Worm (Caenorhabditis elegans) whole organism, L2 larva: ENCODE measurements around the gene ajm-1.

Experiments used
- F13H6.1 ChIP-seq: sonication (generic microtip); optimal IDR thresholded peaks from 2 replicates; lab custom pipeline; 2016; ENCODE audit warnings: missing genetic modification characterization, missing compliant biosample characterization
- R02D3.7 ChIP-seq: fragments of 150-350 bp; optimal IDR thresholded peaks from 2 replicates; lab custom pipeline; 2014; ENCODE audit warnings: missing biosample characterization, missing genetic modification characterization
- ZK546.5 ChIP-seq: sonication (generic microtip); optimal IDR thresholded peaks from 2 replicates; lab custom pipeline; 2017; ENCODE audit warnings: missing biosample characterization, missing genetic modification characterization
- alr-1 ChIP-seq: fragments of 150-350 bp; optimal IDR thresholded peaks from 2 replicates; lab custom pipeline; 2014; ENCODE audit warnings: missing biosample characterization, missing genetic modification characterization
- blmp-1 ChIP-seq: sonication (generic microtip); optimal IDR thresholded peaks from 2 replicates; lab custom pipeline; 2017; ENCODE audit warnings: missing genetic modification characterization, mild to moderate bottlenecking, missing compliant biosample characterization, antibody characterized with exemption, moderate library complexity; ENCODE audit not compliant: insufficient read depth
- ceh-82 ChIP-seq: fragments of 150-350 bp; optimal IDR thresholded peaks from 2 replicates; lab custom pipeline; 2014; ENCODE audit warnings: missing biosample characterization, missing genetic modification characterization
- crh-2 ChIP-seq: sonication (generic microtip); optimal IDR thresholded peaks from 2 replicates; lab custom pipeline; 2017; ENCODE audit warnings: missing biosample characterization, missing genetic modification characterization
- dmd-4 ChIP-seq: sonication (generic microtip); optimal IDR thresholded peaks from 2 replicates; lab custom pipeline; 2017; ENCODE audit warnings: missing biosample characterization, missing genetic modification characterization
- egl-27 ChIP-seq: sonication (generic microtip); optimal IDR thresholded peaks from 3 replicates; lab custom pipeline; 2017; ENCODE audit warnings: missing biosample characterization, missing genetic modification reagents, missing genetic modification characterization
- elt-1 ChIP-seq: fragments of 150-350 bp; optimal IDR thresholded peaks from 2 replicates; lab custom pipeline; 2014; ENCODE audit warnings: missing biosample characterization, missing genetic modification characterization
- elt-3 ChIP-seq: sonication (generic microtip); optimal IDR thresholded peaks from 2 replicates; lab custom pipeline; 2017; ENCODE audit warnings: missing biosample characterization, missing genetic modification characterization
- fos-1 ChIP-seq: fragments of 150-350 bp; optimal IDR thresholded peaks from 2 replicates; lab custom pipeline; 2014; ENCODE audit warnings: missing biosample characterization, missing genetic modification characterization
- gmeb-1 ChIP-seq: fragments of 150-350 bp; optimal IDR thresholded peaks from 2 replicates; lab custom pipeline; 2014; ENCODE audit warnings: missing biosample characterization, missing genetic modification characterization
- lin-11 ChIP-seq: fragments of 150-350 bp; sonication (generic microtip); optimal IDR thresholded peaks from 2 replicates; lab custom pipeline; 2014; ENCODE audit warnings: missing biosample characterization, missing genetic modification characterization, inconsistent platforms, mixed read lengths
- lin-39 ChIP-seq: fragments of 150-350 bp; optimal IDR thresholded peaks from 2 replicates; lab custom pipeline; 2014; ENCODE audit warnings: missing biosample characterization, missing genetic modification reagents, missing genetic modification characterization
- lsy-2 ChIP-seq, 2 experiments: fragments of 150-350 bp in 1 of 2; sonication (generic microtip) in 1 of 2; optimal IDR thresholded peaks; 2 replicates each; lab custom pipeline; 2014 to 2017; ENCODE audit warnings: missing biosample characterization in 2 of 2, missing genetic modification characterization in 2 of 2
- mab-5 ChIP-seq: fragments of 150-350 bp; optimal IDR thresholded peaks from 2 replicates; lab custom pipeline; 2014; ENCODE audit warnings: missing biosample characterization, missing genetic modification characterization
- mbf-1 ChIP-seq: sonication (generic microtip); optimal IDR thresholded peaks from 2 replicates; lab custom pipeline; 2017; ENCODE audit warnings: missing biosample characterization, missing genetic modification characterization
- mdl-1 ChIP-seq, 2 experiments: fragments of 150-350 bp in 1 of 2; sonication (generic microtip) in 1 of 2; optimal IDR thresholded peaks; 2 replicates each; lab custom pipeline; 2017; ENCODE audit warnings: missing biosample characterization in 2 of 2, missing genetic modification characterization in 2 of 2
- nhr-10 ChIP-seq: sonication (generic microtip); optimal IDR thresholded peaks from 2 replicates; lab custom pipeline; 2017; ENCODE audit warnings: missing biosample characterization, missing genetic modification characterization
- nhr-11 ChIP-seq: fragments of 150-350 bp; optimal IDR thresholded peaks from 2 replicates; lab custom pipeline; 2014; ENCODE audit warnings: missing biosample characterization, missing genetic modification characterization
- nhr-12 ChIP-seq: fragments of 150-350 bp; optimal IDR thresholded peaks from 2 replicates; lab custom pipeline; 2014; ENCODE audit warnings: missing biosample characterization, missing genetic modification characterization
- nhr-129 ChIP-seq: fragments of 150-350 bp; optimal IDR thresholded peaks from 2 replicates; lab custom pipeline; 2014; ENCODE audit warnings: missing biosample characterization, missing genetic modification characterization
- nhr-21 ChIP-seq: fragments of 150-350 bp; optimal IDR thresholded peaks from 2 replicates; lab custom pipeline; 2014; ENCODE audit warnings: missing biosample characterization, missing genetic modification characterization
- nhr-23 ChIP-seq: fragments of 150-350 bp; optimal IDR thresholded peaks from 2 replicates; lab custom pipeline; 2014; ENCODE audit warnings: missing biosample characterization, missing genetic modification reagents, missing genetic modification characterization
- nhr-25 ChIP-seq: fragments of 150-350 bp; sonication (generic microtip); optimal IDR thresholded peaks from 3 replicates; lab custom pipeline; 2014; ENCODE audit warnings: missing biosample characterization, missing genetic modification characterization
- nhr-6 ChIP-seq: fragments of 150-350 bp; optimal IDR thresholded peaks from 2 replicates; lab custom pipeline; 2014; ENCODE audit warnings: missing biosample characterization, missing genetic modification characterization
- peb-1 ChIP-seq: fragments of 150-350 bp; optimal IDR thresholded peaks from 2 replicates; lab custom pipeline; 2014; ENCODE audit warnings: missing biosample characterization, missing genetic modification characterization
- skn-1 ChIP-seq: sonication (generic microtip); optimal IDR thresholded peaks from 2 replicates; lab custom pipeline; 2017; ENCODE audit warnings: missing biosample characterization, missing genetic modification characterization
- sma-3 ChIP-seq: sonication (generic microtip); optimal IDR thresholded peaks from 2 replicates; lab custom pipeline; 2016; ENCODE audit warnings: missing genetic modification reagents, missing genetic modification characterization, missing compliant biosample characterization
- sma-9 ChIP-seq, 2 experiments: fragments of 150-350 bp in 1 of 2; sonication (generic microtip) in 1 of 2; optimal IDR thresholded peaks; 2 replicates each; lab custom pipeline; 2014 to 2016; ENCODE audit warnings: missing genetic modification characterization in 2 of 2, mild to moderate bottlenecking in 1 of 2, missing biosample characterization in 1 of 2, missing compliant biosample characterization in 1 of 2, missing genetic modification reagents in 1 of 2, moderate library complexity in 1 of 2
- unc-39 ChIP-seq: fragments of 150-350 bp; optimal IDR thresholded peaks from 2 replicates; lab custom pipeline; 2014; ENCODE audit warnings: missing biosample characterization, missing genetic modification characterization
- unc-55 ChIP-seq: fragments of 150-350 bp; sonication (generic microtip); optimal IDR thresholded peaks from 3 replicates; lab custom pipeline; 2014; ENCODE audit warnings: missing biosample characterization, missing genetic modification reagents, missing genetic modification characterization
- unc-62 ChIP-seq: fragments of 150-350 bp; optimal IDR thresholded peaks from 2 replicates; lab custom pipeline; 2014; ENCODE audit warnings: missing biosample characterization, missing genetic modification reagents, missing genetic modification characterization
- zag-1 ChIP-seq: fragments of 150-350 bp; optimal IDR thresholded peaks from 2 replicates; lab custom pipeline; 2014; ENCODE audit warnings: missing biosample characterization, missing genetic modification characterization
- ztf-11 ChIP-seq: sonication (generic microtip); optimal IDR thresholded peaks from 2 replicates; lab custom pipeline; 2017; ENCODE audit warnings: missing biosample characterization, missing genetic modification characterization
- ztf-4 ChIP-seq: fragments of 150-350 bp; optimal IDR thresholded peaks from 2 replicates; lab custom pipeline; 2014; ENCODE audit warnings: missing biosample characterization, missing genetic modification characterization

The ajm-1 gene

DNA sequence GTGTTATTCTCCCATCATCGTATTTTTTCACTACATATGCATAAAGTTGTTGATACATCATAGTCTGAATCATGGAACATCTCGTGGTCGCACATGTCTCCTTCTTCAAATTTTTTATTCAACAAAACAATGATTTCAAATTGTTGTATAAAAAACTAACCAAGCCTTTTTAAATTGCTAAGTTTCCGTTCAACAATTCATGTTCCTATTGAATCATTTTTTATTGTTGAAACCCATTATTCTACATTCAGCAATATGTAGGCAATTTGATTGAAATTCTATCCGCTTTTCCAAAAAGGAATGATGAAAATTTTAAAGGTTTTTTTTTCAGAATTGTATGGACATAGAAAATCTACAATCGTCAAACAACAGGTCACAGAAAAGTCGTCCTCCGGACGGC lies at the start of gene ajm-1:
TSS of gene ajm-1 (plus strand) at position 301 of the 400 bp plus-strand sequence.
- no peak for TF ChIP-seq ZK546.5 (tag; lab: Kevin White, UChicago)
- TF ChIP-seq nhr-129 (tag; lab: Kevin White, UChicago), result no peak
- TF ChIP-seq ztf-11 (tag; lab: Kevin White, UChicago), result no peak
- no peak for TF ChIP-seq unc-62 (GFP tag; lab: Kevin White, UChicago)
- TF ChIP-seq skn-1 (tag; lab: Kevin White, UChicago), result no peak
- no peak for TF ChIP-seq ztf-4 (tag; lab: Kevin White, UChicago)
- TF ChIP-seq nhr-10, result no peak
- TF ChIP-seq nhr-23 (tag; lab: Kevin White, UChicago), result no peak

DNA sequence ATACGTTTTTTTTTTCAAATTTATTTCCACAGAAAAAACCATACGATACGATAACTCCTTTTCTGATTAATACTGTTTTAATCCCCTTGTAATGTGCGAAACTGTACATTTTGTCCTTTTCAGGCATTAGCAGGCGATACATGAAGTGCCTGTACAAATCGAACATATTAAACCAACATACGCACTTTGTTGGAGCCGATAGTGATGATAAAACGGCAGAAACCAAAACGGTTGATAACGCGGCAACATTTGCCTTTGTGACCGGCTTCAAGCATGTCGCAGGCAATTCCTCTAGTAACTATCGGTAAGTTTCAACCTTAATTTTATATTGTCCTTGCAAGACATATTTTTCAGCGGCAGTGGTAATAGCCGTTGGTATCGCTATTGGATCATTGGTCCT lies 48.4 kb upstream of the ajm-1 start, which contains the start of gene nep-22:
TSS of gene nep-22 (plus strand) at position 245 of the 400 bp plus-strand sequence.
- TF ChIP-seq fos-1 (tag; lab: Kevin White, UChicago) (peak; percentile 86), R02D3.7 (tag; lab: Kevin White, UChicago) (no peak)

- no peak for TF ChIP-seq elt-3 (tag; lab: Kevin White, UChicago)
- TF ChIP-seq skn-1 (tag; lab: Kevin White, UChicago), result peak; percentile 65
- TF ChIP-seq alr-1 (tag; lab: Kevin White, UChicago), result no peak
- peak; percentile 84 for TF ChIP-seq fos-1 (tag; lab: Kevin White, UChicago)
- peak; percentile 50 for TF ChIP-seq nhr-129 (tag; lab: Kevin White, UChicago)
- TF ChIP-seq unc-39, result no peak
- TF ChIP-seq nhr-12 (tag; lab: Kevin White, UChicago), result no peak
- no peak for TF ChIP-seq peb-1 (tag; lab: Kevin White, UChicago)
- TF ChIP-seq zag-1 (tag; lab: Kevin White, UChicago), result no peak
- no peak for TF ChIP-seq mdl-1 (tag; optimal IDR thresholded peaks at IDR 0.05; lab: Kevin White, UChicago)
- no peak for TF ChIP-seq F13H6.1 (tag; lab: Kevin White, UChicago)
- no peak for TF ChIP-seq nhr-25
- no peak for TF ChIP-seq sma-3 (GFP tag; lab: Kevin White, UChicago)
- TF ChIP-seq nhr-10, result no peak
- no peak for TF ChIP-seq lin-11
- no peak for TF ChIP-seq gmeb-1
- no peak for TF ChIP-seq mab-5 (tag; lab: Kevin White, UChicago)
- no peak for TF ChIP-seq blmp-1 (tag; lab: Kevin White, UChicago)
- TF ChIP-seq unc-55 (GFP tag; lab: Kevin White, UChicago), result no peak
- TF ChIP-seq nhr-21 (tag; lab: Kevin White, UChicago), result no peak
- no peak for TF ChIP-seq ZK546.5 (tag; lab: Kevin White, UChicago)
- TF ChIP-seq ceh-82, result no peak
- TF ChIP-seq nhr-6 (tag; lab: Kevin White, UChicago), result no peak
- TF ChIP-seq crh-2 (tag; lab: Kevin White, UChicago), result peak; percentile 40
Observed at ce11 chrX:9035142-9035541, 47.6 kb upstream of the ajm-1 start.

DNA sequence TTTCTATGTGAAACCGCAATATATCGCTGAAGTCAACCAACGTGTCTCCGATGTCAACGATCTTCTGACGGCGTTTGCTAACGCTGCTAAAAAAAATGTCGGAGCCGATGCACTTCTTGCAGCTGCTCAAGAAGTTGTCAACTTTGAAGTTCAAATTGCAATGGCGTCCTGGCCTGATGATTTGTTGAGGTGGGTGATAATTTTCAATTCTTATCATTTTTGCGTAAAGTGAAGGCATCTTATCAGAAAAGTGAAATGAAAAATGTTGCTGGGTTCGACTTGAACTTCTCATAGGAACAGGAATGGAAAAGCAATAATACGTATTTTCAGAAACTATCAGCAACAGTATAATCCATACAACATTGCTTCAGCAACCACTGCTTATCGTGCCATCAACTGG lies 46.5 kb upstream of the ajm-1 start:
- no peak for TF ChIP-seq lin-39 (tag; lab: Kevin White, UChicago)
- TF ChIP-seq sma-9 (GFP tag; optimal IDR thresholded peaks at IDR 0.05; lab: Kevin White, UChicago), result peak; percentile 12
- TF ChIP-seq sma-9 (tag; optimal IDR thresholded peaks at IDR 0.05; lab: Kevin White, UChicago), result no peak
- peak; percentile 72 for TF ChIP-seq fos-1 (tag; lab: Kevin White, UChicago)
- TF ChIP-seq, all 48 proteins: peak for 2

DNA sequence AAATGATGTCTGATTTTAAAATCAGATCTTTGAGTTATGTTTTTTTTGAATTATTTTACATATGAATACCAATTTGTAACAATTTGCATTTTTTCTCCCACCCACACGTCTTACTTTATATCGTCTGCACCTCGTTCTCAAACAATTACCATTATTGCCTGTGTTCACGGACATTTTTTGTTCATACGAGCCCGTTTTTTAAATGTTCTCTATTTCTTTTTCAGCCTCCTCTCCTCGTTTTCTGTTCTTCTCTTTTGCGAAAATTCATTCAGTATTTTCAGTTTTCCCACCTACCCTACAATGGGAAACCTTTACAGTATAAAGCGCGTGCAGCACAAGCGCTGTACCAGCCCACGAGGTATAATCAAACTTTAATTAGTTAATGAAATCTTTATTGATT lies 36.8 kb upstream of the ajm-1 start, which contains the start of gene prdm-14:
TSS of gene prdm-14 (plus strand) at position 301 of the 400 bp plus-strand sequence.
- no peak for TF ChIP-seq dmd-4

ce11 chrX:9048657-9049056 lies 34.1 kb upstream of the ajm-1 start, which contains the start of gene F47E1.20:
TSS of gene F47E1.20 (plus strand) at chrX:9048957.
- TF ChIP-seq peb-1 (tag; lab: Kevin White, UChicago), result no peak
- TF ChIP-seq lsy-2 (tag; optimal IDR thresholded peaks at IDR 0.05; lab: Kevin White, UChicago), result no peak
- TF ChIP-seq dmd-4, result no peak
- no peak for TF ChIP-seq nhr-11 (tag; lab: Kevin White, UChicago)
- TF ChIP-seq elt-1 (tag; lab: Kevin White, UChicago), result no peak
- no peak for TF ChIP-seq skn-1 (tag; lab: Kevin White, UChicago)
- no peak for TF ChIP-seq blmp-1 (tag; lab: Kevin White, UChicago)
- no peak for TF ChIP-seq egl-27 (tag; lab: Kevin White, UChicago)
- no peak for TF ChIP-seq crh-2 (tag; lab: Kevin White, UChicago)
- TF ChIP-seq ZK546.5 (tag; lab: Kevin White, UChicago), result no peak
- no peak for TF ChIP-seq mbf-1 (tag; lab: Kevin White, UChicago)
- TF ChIP-seq zag-1 (tag; lab: Kevin White, UChicago), result no peak
- TF ChIP-seq lin-11, result no peak
- TF ChIP-seq gmeb-1, result no peak
- TF ChIP-seq alr-1 (tag; lab: Kevin White, UChicago), result no peak
- TF ChIP-seq, all 48 proteins: peak for 0
